Worm (Caenorhabditis elegans): Measurements from ENCODE around the gene T21B4.3.

T21B4.3 gene

DNA sequence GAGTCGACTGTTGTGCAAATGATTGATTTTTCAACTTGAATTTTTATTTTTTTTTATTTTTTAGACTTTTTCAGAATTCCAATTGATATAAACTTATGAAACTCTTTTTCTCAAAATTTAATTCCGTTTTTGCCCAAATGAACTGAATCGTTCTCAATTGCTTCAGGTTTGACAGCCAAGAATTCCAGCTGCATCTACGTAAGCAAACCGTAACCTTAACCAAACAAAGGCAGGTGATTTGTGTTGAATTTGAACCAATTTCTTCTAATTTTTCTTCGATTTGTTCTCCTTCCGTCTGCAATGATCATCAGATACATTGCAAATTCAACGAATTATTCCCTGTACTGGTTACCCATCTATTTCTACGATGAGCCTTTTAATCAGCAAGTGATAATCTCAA, 47.0 kb downstream of the T21B4.3 start, which contains the start of gene sre-34:
sre-34 (plus strand) TSS at position 301 of the 400 bp plus-strand sequence.
- TF ChIP-seq syd-9 (tag; optimal IDR thresholded peaks at IDR 0.05) (no peak), gmeb-2 (tag; optimal IDR thresholded peaks at IDR 0.05) (no peak), tbx-7 (tag; optimal IDR thresholded peaks at IDR 0.05) (no peak), sox-4 (tag; optimal IDR thresholded peaks at IDR 0.05) (no peak), hlh-15 (tag; optimal IDR thresholded peaks at IDR 0.05) (no peak), che-1 (tag; optimal IDR thresholded peaks at IDR 0.05) (no peak), ceh-31 (tag; optimal IDR thresholded peaks at IDR 0.05) (no peak), fkh-6 (tag; optimal IDR thresholded peaks at IDR 0.05) (no peak), hlh-8 (tag; optimal IDR thresholded peaks at IDR 0.05) (no peak), fkh-10 (GFP tag; optimal IDR thresholded peaks at IDR 0.05) (no peak), unc-42 (tag; optimal IDR thresholded peaks at IDR 0.05) (no peak), nfya-1 (tag; optimal IDR thresholded peaks at IDR 0.05) (no peak), mec-3 (tag; optimal IDR thresholded peaks at IDR 0.05; ENCODE audit: borderline replicate concordance) (no peak), T23F11.4 (GFP tag; optimal IDR thresholded peaks at IDR 0.05) (no peak), pha-4 (tag; optimal IDR thresholded peaks at IDR 0.05) (no peak), dve-1 (tag; optimal IDR thresholded peaks at IDR 0.05) (no peak), ama-1 (optimal IDR thresholded peaks at IDR 0.05) (no peak), ceh-24 (tag; optimal IDR thresholded peaks at IDR 0.05) (no peak), ceh-45 (GFP tag; IDR thresholded peaks at IDR 0.05) (no peak), K09A11.1 (tag; optimal IDR thresholded peaks at IDR 0.05; ENCODE audit: insufficient read depth) (no peak)

DNA sequence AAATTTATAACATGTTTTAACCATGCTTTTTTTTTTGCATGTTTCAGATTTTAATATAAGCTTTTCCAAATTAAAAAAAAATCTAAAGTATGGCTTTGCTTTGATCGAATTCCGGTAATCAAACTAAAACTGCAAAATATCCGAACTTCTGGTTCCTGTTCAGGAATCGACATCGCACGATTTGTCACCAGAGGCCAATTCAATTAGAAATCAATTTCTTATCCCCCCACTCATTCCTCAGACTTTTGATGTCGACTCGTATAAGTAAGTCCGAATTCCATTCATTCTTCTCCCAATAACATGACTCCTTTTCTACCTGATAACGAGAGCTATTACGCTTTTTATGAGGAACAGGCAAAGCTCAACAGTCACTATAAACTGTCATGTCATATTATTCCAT, 48.6 kb downstream of the T21B4.3 start, which contains the start of gene srh-27:
srh-27 (plus strand) TSS at position 301 of the 400 bp plus-strand sequence.
- no peak for TF ChIP-seq ref-2 (tag; optimal IDR thresholded peaks at IDR 0.05)
- TF ChIP-seq C38D4.7 (GFP tag; optimal IDR thresholded peaks at IDR 0.05) = no peak
- no peak for TF ChIP-seq fkh-10 (GFP tag; optimal IDR thresholded peaks at IDR 0.05)
- TF ChIP-seq ahr-1 (tag; optimal IDR thresholded peaks at IDR 0.05) = no peak
- TF ChIP-seq zip-5 (tag; optimal IDR thresholded peaks at IDR 0.05) = no peak
- no peak for TF ChIP-seq ttx-3 (tag; optimal IDR thresholded peaks at IDR 0.05)
- TF ChIP-seq ceh-31 (tag; optimal IDR thresholded peaks at IDR 0.05) = no peak
- no peak for TF ChIP-seq pha-2 (tag; optimal IDR thresholded peaks at IDR 0.05)
- no peak for TF ChIP-seq ceh-30 (tag; optimal IDR thresholded peaks at IDR 0.05)
